Worm (Caenorhabditis elegans): Measurements from ENCODE around the gene T20B12.3.
A peak's percentile ranks its signal among the peaks of the same experiment; 100 is the strongest.

T20B12.3 gene

ce11 chrIII:7343389-7343788 lies 38.5 kb upstream of the T20B12.3 start, which contains the start of gene F08F8.6:
Gene F08F8.6, plus strand, starts transcription at chrIII:7343689.
- TF ChIP-seq elt-2 (tag; optimal IDR thresholded peaks at IDR 0.05) (no peak), egl-5 (tag; optimal IDR thresholded peaks at IDR 0.05) (no peak), skn-1 (tag; optimal IDR thresholded peaks at IDR 0.05) (no peak), ZK546.5 (tag; optimal IDR thresholded peaks at IDR 0.05) (no peak), unc-39 (tag; optimal IDR thresholded peaks at IDR 0.05) (no peak)

DNA sequence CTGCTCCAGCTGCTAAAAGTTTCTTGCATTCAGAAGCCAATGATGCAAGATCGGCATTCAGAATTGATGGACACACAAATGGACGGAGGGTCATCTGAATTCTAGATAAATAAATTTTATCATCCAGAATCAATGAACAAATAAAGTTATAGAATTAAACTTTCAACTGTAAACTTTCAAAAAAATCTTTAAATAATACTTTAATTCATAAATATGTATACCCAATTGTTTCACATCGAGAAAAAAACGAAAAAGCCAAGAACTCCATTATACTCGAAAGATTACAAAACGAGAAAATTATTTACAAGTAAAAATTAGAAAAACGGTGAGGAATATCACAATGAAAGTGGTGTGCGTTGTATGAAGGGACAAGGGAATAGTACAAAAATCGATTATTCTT lies 34.9 kb upstream of the T20B12.3 start, which contains the start of gene F08F8.7:
F08F8.7 (minus strand) TSS at position 101 of the 400 bp plus-strand sequence.
- TF ChIP-seq lin-39 (tag; optimal IDR thresholded peaks at IDR 0.05) (no peak), nhr-67 (tag; optimal IDR thresholded peaks at IDR 0.05) (no peak), mdl-1 (tag; optimal IDR thresholded peaks at IDR 0.05) (no peak), pha-4 (tag; optimal IDR thresholded peaks at IDR 0.05) (no peak), elt-1 (tag; optimal IDR thresholded peaks at IDR 0.05) (no peak), nhr-23 (tag; optimal IDR thresholded peaks at IDR 0.05) (no peak), jun-1 (tag; optimal IDR thresholded peaks at IDR 0.05) (no peak), eor-1 (tag; optimal IDR thresholded peaks at IDR 0.05) (no peak), egl-5 (tag; optimal IDR thresholded peaks at IDR 0.05) (no peak), pqm-1 (tag; optimal IDR thresholded peaks at IDR 0.05) (no peak), zag-1 (tag; optimal IDR thresholded peaks at IDR 0.05) (no peak), ZK546.5 (tag; optimal IDR thresholded peaks at IDR 0.05) (no peak), fkh-10 (GFP tag; optimal IDR thresholded peaks at IDR 0.05) (no peak), ceh-9 (tag; optimal IDR thresholded peaks at IDR 0.05) (no peak), sea-2 (GFP tag; optimal IDR thresholded peaks at IDR 0.05) (no peak), fkh-2 (tag; optimal IDR thresholded peaks at IDR 0.05) (no peak), nhr-76 (tag; optimal IDR thresholded peaks at IDR 0.05) (no peak), nfya-1 (tag; optimal IDR thresholded peaks at IDR 0.05; ENCODE audit: insufficient read depth) (no peak)

DNA sequence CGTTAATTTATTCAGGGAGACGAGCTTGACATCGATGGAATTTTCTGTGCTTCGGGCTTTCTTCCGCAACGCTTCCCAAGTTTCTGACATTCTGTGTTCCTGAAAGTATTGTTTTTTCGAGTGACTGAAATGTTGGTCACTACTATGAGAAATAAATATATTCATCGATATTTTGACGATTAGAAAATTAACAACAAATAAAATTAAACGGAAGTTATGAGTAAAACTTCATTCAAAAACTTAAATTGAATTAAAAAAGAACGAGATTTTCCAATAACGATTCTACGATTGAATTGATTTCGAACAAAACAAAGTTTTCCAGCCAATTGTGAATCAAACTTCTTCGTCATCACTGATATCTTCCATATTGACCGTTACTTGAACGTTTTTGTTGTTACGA lies 32.8 kb upstream of the T20B12.3 start, which contains the start of gene gos-28:
gos-28 (minus strand) TSS at position 101 of the 400 bp plus-strand sequence.
- TF ChIP-seq lin-39 (tag; optimal IDR thresholded peaks at IDR 0.05) (no peak), lin-15B (tag; optimal IDR thresholded peaks at IDR 0.05) (no peak), nhr-28 (tag; optimal IDR thresholded peaks at IDR 0.05) (no peak), nhr-43 (tag; optimal IDR thresholded peaks at IDR 0.05; ENCODE audit: poor library complexity, severe bottlenecking) (no peak), ama-1 (optimal IDR thresholded peaks at IDR 0.05) (no peak)

DNA sequence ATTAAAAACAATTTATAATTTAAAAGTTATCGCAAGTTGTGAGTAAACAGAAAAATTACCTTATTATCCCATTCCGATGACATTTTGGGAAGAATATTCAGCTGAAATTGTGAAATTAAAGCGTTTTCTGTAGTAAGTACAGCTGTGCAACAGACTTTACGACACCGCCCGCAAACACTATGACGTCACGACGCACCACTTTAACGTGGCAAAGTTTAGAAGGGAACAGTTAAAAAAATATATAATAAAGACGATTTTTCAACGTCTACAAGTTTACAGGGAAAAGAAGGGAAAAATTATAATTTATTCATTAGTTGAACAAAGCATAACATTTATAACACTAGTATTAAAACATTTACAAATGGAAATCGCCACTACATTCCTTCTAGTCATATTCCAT lies 28.0 kb upstream of the T20B12.3 start, which contains the start of gene F08F8.9:
F08F8.9 (minus strand) TSS at position 101 of the 400 bp plus-strand sequence.
- TF ChIP-seq unc-62 (GFP tag; optimal IDR thresholded peaks at IDR 0.05) (no peak), pha-4 (tag; optimal IDR thresholded peaks at IDR 0.05) (peak; percentile 4), elt-2 (tag; optimal IDR thresholded peaks at IDR 0.05) (peak; percentile 1), ZK546.5 (tag; optimal IDR thresholded peaks at IDR 0.05) (no peak), zag-1 (tag; optimal IDR thresholded peaks at IDR 0.05) (no peak)

DNA sequence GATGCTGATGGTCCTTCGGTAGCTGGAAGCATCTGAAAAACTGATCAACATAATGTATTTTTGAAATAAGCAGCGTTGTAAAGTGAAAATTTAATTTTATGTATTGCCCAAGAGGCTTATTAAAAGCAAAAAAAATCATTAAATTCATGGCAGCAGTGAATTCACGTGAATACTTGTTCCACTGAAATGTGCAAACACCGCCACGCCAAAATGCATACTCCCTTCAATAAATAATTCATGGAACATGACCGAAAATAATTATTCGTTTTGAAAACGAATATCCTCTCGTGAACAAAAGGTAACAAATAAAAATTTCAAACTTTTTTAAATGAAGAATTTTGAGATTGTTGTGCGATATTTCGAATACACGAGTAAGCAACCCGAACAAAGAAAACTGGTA lies 24.6 kb upstream of the T20B12.3 start, which contains the start of gene F08F8.10:
F08F8.10 (minus strand) TSS at position 38 of the 400 bp plus-strand sequence.
- TF ChIP-seq nhr-28 (tag; optimal IDR thresholded peaks at IDR 0.05) (no peak), nhr-67 (tag; optimal IDR thresholded peaks at IDR 0.05) (no peak), fos-1 (tag; optimal IDR thresholded peaks at IDR 0.05) (no peak), egl-27 (tag; optimal IDR thresholded peaks at IDR 0.05) (no peak), nhr-25 (tag; optimal IDR thresholded peaks at IDR 0.05) (peak; percentile 18), pha-4 (tag; optimal IDR thresholded peaks at IDR 0.05) (peak; percentile 63), hmg-11 (tag; optimal IDR thresholded peaks at IDR 0.05) (peak; percentile 27), elt-3 (tag; optimal IDR thresholded peaks at IDR 0.05) (no peak), nhr-12 (tag; optimal IDR thresholded peaks at IDR 0.05) (no peak), skn-1 (tag; optimal IDR thresholded peaks at IDR 0.05) (no peak), unc-62 (GFP tag; optimal IDR thresholded peaks at IDR 0.05) (no peak), nfya-1 (tag; optimal IDR thresholded peaks at IDR 0.05; ENCODE audit: insufficient read depth) (peak; percentile 33), snpc-4 (tag; optimal IDR thresholded peaks at IDR 0.05) (peak; percentile 47), fkh-10 (GFP tag; optimal IDR thresholded peaks at IDR 0.05) (no peak), pqm-1 (tag; optimal IDR thresholded peaks at IDR 0.05) (no peak), lin-15B (tag; optimal IDR thresholded peaks at IDR 0.05) (no peak), mml-1 (tag; optimal IDR thresholded peaks at IDR 0.05) (no peak), daf-12 (tag; optimal IDR thresholded peaks at IDR 0.05) (no peak), ztf-4 (tag; optimal IDR thresholded peaks at IDR 0.05) (no peak), egl-5 (tag; optimal IDR thresholded peaks at IDR 0.05) (peak; percentile 35), lin-39 (tag; optimal IDR thresholded peaks at IDR 0.05) (no peak)
